Worm (Caenorhabditis elegans): ENCODE data around the gene best-3.
A peak's percentile ranks its signal among the peaks of the same experiment; 100 is the strongest.

The best-3 gene

ce11 chrII:39437-39836 is 26.7 kb downstream of the best-3 start, which contains the start of gene spp-24:
Gene spp-24 (minus strand): TSS chrII:39537.
- TF ChIP-seq nhr-10 (tag; optimal IDR thresholded peaks at IDR 0.05) (no peak), C34F6.9 (tag; optimal IDR thresholded peaks at IDR 0.05) (no peak), sma-9 (GFP tag; optimal IDR thresholded peaks at IDR 0.05) (no peak), sma-9 (tag; optimal IDR thresholded peaks at IDR 0.05) (no peak), lsy-2 (tag; optimal IDR thresholded peaks at IDR 0.05) (no peak), alr-1 (tag; optimal IDR thresholded peaks at IDR 0.05) (no peak), nhr-23 (tag; optimal IDR thresholded peaks at IDR 0.05) (no peak), dmd-4 (tag; optimal IDR thresholded peaks at IDR 0.05) (no peak), egl-27 (tag; optimal IDR thresholded peaks at IDR 0.05) (no peak), mdl-1 (tag; optimal IDR thresholded peaks at IDR 0.05) (no peak), ztf-4 (tag; optimal IDR thresholded peaks at IDR 0.05) (no peak), blmp-1 (tag; optimal IDR thresholded peaks at IDR 0.05; ENCODE audit: insufficient read depth) (no peak)

DNA sequence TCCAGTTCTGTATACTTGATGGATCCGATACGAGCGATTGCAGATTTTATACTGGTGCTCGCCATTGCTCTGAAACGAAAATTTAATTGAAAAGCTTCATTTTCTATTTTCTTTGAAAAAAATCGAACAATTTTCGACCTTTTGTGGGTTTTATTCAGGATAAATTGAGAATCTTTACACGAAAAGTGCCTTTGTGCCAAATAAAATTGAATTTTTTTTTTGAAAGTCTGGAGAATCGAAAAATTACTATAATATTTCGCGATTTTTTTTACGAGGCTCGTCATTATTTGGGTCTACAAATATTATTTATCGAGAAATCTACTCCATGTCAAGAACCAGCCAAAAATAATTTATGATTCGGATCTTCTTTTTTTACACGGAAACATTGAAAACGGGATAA is 29.1 kb downstream of the best-3 start, which contains the start of gene F23F1.10:
Gene F23F1.10 (minus strand): TSS at position 69 of the 400 bp plus-strand sequence.
- TF ChIP-seq alr-1 (tag; optimal IDR thresholded peaks at IDR 0.05) (no peak), sem-4 (tag; optimal IDR thresholded peaks at IDR 0.05) (no peak), nhr-237 (tag; optimal IDR thresholded peaks at IDR 0.05) (no peak), nhr-12 (tag; optimal IDR thresholded peaks at IDR 0.05) (no peak), nhr-6 (tag; optimal IDR thresholded peaks at IDR 0.05) (no peak), ceh-82 (tag; optimal IDR thresholded peaks at IDR 0.05) (no peak), nhr-77 (tag; optimal IDR thresholded peaks at IDR 0.05) (no peak), elt-3 (tag; optimal IDR thresholded peaks at IDR 0.05) (no peak), blmp-1 (tag; optimal IDR thresholded peaks at IDR 0.05; ENCODE audit: insufficient read depth) (no peak), aly-2 (tag; optimal IDR thresholded peaks at IDR 0.05) (no peak), skn-1 (tag; optimal IDR thresholded peaks at IDR 0.05) (no peak), dmd-4 (tag; optimal IDR thresholded peaks at IDR 0.05) (no peak), nhr-10 (tag; optimal IDR thresholded peaks at IDR 0.05) (no peak)

ce11 chrII:43640-44039 is 30.9 kb downstream of the best-3 start, which contains the start of gene nfyc-1:
Gene nfyc-1 (plus strand): TSS chrII:43907.
- TF ChIP-seq dmd-4 (tag; optimal IDR thresholded peaks at IDR 0.05) (no peak), nhr-6 (tag; optimal IDR thresholded peaks at IDR 0.05) (no peak), aly-2 (tag; optimal IDR thresholded peaks at IDR 0.05) (no peak), sem-4 (tag; optimal IDR thresholded peaks at IDR 0.05) (no peak), zag-1 (tag; optimal IDR thresholded peaks at IDR 0.05) (no peak), crh-2 (tag; optimal IDR thresholded peaks at IDR 0.05) (peak; percentile 77), lin-13 (GFP tag; optimal IDR thresholded peaks at IDR 0.05) (peak; percentile 68), nhr-237 (tag; optimal IDR thresholded peaks at IDR 0.05) (no peak), egl-27 (tag; optimal IDR thresholded peaks at IDR 0.05) (no peak), ceh-82 (tag; optimal IDR thresholded peaks at IDR 0.05) (no peak), F13H6.1 (tag; optimal IDR thresholded peaks at IDR 0.05) (peak; percentile 23), sma-9 (GFP tag; optimal IDR thresholded peaks at IDR 0.05) (peak; percentile 43), sma-9 (tag; optimal IDR thresholded peaks at IDR 0.05) (no peak), ztf-11 (tag; optimal IDR thresholded peaks at IDR 0.05) (no peak), nhr-129 (tag; optimal IDR thresholded peaks at IDR 0.05) (peak; percentile 60), nhr-12 (tag; optimal IDR thresholded peaks at IDR 0.05) (no peak), sma-3 (GFP tag; optimal IDR thresholded peaks at IDR 0.05) (peak; percentile 25), ztf-4 (tag; optimal IDR thresholded peaks at IDR 0.05) (peak; percentile 24), lin-39 (tag; optimal IDR thresholded peaks at IDR 0.05) (no peak), mdl-1 (tag; optimal IDR thresholded peaks at IDR 0.05) (no peak), mbf-1 (tag; optimal IDR thresholded peaks at IDR 0.05) (no peak), unc-39 (tag; optimal IDR thresholded peaks at IDR 0.05) (no peak), ceh-16 (tag; optimal IDR thresholded peaks at IDR 0.05) (no peak), nhr-21 (tag; optimal IDR thresholded peaks at IDR 0.05) (no peak), ama-1 (optimal IDR thresholded peaks at IDR 0.05) (no peak), nhr-10 (tag; optimal IDR thresholded peaks at IDR 0.05) (no peak), Y55F3AM.14 (GFP tag; optimal IDR thresholded peaks at IDR 0.05) (no peak), elt-1 (tag; optimal IDR thresholded peaks at IDR 0.05) (no peak), peb-1 (tag; optimal IDR thresholded peaks at IDR 0.05) (no peak), mab-5 (tag; optimal IDR thresholded peaks at IDR 0.05) (no peak), gmeb-1 (tag; optimal IDR thresholded peaks at IDR 0.05) (peak; percentile 48), R02D3.7 (tag; optimal IDR thresholded peaks at IDR 0.05) (no peak), nhr-23 (tag; optimal IDR thresholded peaks at IDR 0.05) (no peak), skn-1 (tag; optimal IDR thresholded peaks at IDR 0.05) (peak; percentile 98), lin-11 (tag; optimal IDR thresholded peaks at IDR 0.05) (peak; percentile 68), ztf-1 (GFP tag; conservative IDR thresholded peaks at IDR 0.05) (no peak), unc-62 (GFP tag; optimal IDR thresholded peaks at IDR 0.05) (no peak), elt-3 (tag; optimal IDR thresholded peaks at IDR 0.05) (no peak), nhr-11 (tag; optimal IDR thresholded peaks at IDR 0.05) (no peak), alr-1 (tag; optimal IDR thresholded peaks at IDR 0.05) (no peak), nhr-77 (tag; optimal IDR thresholded peaks at IDR 0.05) (no peak), C34F6.9 (tag; optimal IDR thresholded peaks at IDR 0.05) (peak; percentile 87), ZK546.5 (tag; optimal IDR thresholded peaks at IDR 0.05) (no peak), fos-1 (tag; optimal IDR thresholded peaks at IDR 0.05) (peak; percentile 57), blmp-1 (tag; optimal IDR thresholded peaks at IDR 0.05; ENCODE audit: insufficient read depth) (peak; percentile 26), snpc-4 (tag; optimal IDR thresholded peaks at IDR 0.05) (no peak), lsy-2 (tag; optimal IDR thresholded peaks at IDR 0.05) (peak in 1 of 2 experiments; percentile 82)

Measured in whole organism, L2 larva.